Fruit fly (Drosophila melanogaster) whole organism, pupa: Measurements from ENCODE around the gene mRpL11.

Experiments
- CG12605 ChIP-seq: fragments of 200-800 bp; sonication (Bioruptor generic); IDR thresholded peaks from 2 replicates; pipeline ENCODE4 v1.3.6; 2022; ENCODE audit warnings: missing biosample characterization, missing genetic modification characterization
- CG13204 ChIP-seq: fragments of 200-800 bp; sonication (Bioruptor generic); optimal IDR thresholded peaks from 2 replicates; lab custom pipeline; 2018; ENCODE audit warnings: missing biosample characterization, mild to moderate bottlenecking, missing genetic modification characterization, moderate library complexity
- CG17806 ChIP-seq: fragments of 200-800 bp; sonication (Bioruptor generic); optimal IDR thresholded peaks from 2 replicates; lab custom pipeline; 2018; ENCODE audit warnings: missing biosample characterization, mild to moderate bottlenecking, missing genetic modification characterization, moderate library complexity
- CG4496 ChIP-seq: fragments of 200-800 bp; sonication (Bioruptor generic); IDR thresholded peaks from 3 replicates; pipeline ENCODE4 v1.3.6; 2022; ENCODE audit warnings: missing biosample characterization, missing genetic modification characterization
- CG8159 ChIP-seq: fragments of 200-800 bp; sonication (Bioruptor generic); optimal IDR thresholded peaks from 3 replicates; lab custom pipeline; 2018; ENCODE audit warnings: missing biosample characterization, mild to moderate bottlenecking, missing genetic modification characterization, moderate library complexity
- EcR ChIP-seq: fragments of 200-800 bp; sonication (Bioruptor generic); optimal IDR thresholded peaks from 3 replicates; lab custom pipeline; 2019; ENCODE audit warnings: missing biosample characterization, missing genetic modification characterization, mild to moderate bottlenecking, moderate library complexity, missing genetic modification reagents
- fd96Ca ChIP-seq: fragments of 200-800 bp; sonication (Bioruptor generic); IDR thresholded peaks from 3 replicates; pipeline ENCODE4 v1.3.6; 2022; ENCODE audit warnings: missing biosample characterization, missing genetic modification characterization
- gl ChIP-seq: fragments of 200-800 bp; sonication (Bioruptor generic); optimal IDR thresholded peaks from 2 replicates; lab custom pipeline; 2018; ENCODE audit warnings: missing biosample characterization, mild to moderate bottlenecking, missing genetic modification characterization
- rn ChIP-seq: fragments of 200-800 bp; sonication (Bioruptor generic); IDR thresholded peaks from 2 replicates; pipeline ENCODE4 v1.3.6; 2022; ENCODE audit warnings: missing biosample characterization, missing genetic modification characterization

dm6 chr3R:14526657-14527056, 15.0 kb downstream of the mRpL11 start:
- TF ChIP-seq fd96Ca (no peak), EcR (GFP tag; lab: Kevin White, UChicago) (no peak), CG4496 (no peak), CG13204 (GFP tag; lab: Kevin White, UChicago) (no peak), CG17806 (tag; lab: Kevin White, UChicago) (no peak), CG8159 (tag; lab: Kevin White, UChicago) (no peak), gl (tag; lab: Kevin White, UChicago) (no peak), CG12605 (no peak), rn (GFP tag; lab: Robert Waterston, UW) (no peak)
